Worm (Caenorhabditis elegans): ENCODE data around the gene egl-44.

DNA sequence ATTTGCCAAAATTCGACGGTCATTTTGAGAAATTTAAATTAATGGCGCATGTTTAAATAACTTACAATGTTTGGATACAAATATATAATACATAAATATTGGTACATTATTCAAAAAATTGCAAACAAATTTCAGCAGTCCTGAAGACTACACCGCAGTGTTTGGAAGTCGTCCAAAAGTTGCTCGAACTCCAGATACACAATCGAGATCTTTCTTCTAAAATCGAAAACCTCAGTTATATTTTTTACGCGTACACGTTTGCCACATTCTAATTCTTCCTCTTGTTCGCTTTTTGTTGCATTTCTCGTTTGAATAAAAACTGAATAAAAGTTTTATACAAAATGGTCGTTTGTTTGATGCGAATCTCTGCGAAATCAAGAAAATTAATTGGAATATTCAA is 24.4 kb upstream of the egl-44 start, which contains the start of gene tsp-18:
- TF ChIP-seq ces-1 (GFP tag; optimal IDR thresholded peaks at IDR 0.05) (no peak), nhr-11 (tag; optimal IDR thresholded peaks at IDR 0.05) (no peak), sox-4 (tag; optimal IDR thresholded peaks at IDR 0.05) (no peak), nhr-28 (tag; optimal IDR thresholded peaks at IDR 0.05) (no peak), ztf-4 (tag; optimal IDR thresholded peaks at IDR 0.05) (no peak), unc-62 (GFP tag; optimal IDR thresholded peaks at IDR 0.05) (no peak)
